Worm (Caenorhabditis elegans) whole organism, L4/young adult: ENCODE results near the gene lnp-1.

Experiments
- W03F9.2 ChIP-seq: fragments of 150-350 bp; optimal IDR thresholded peaks from 2 replicates; lab custom pipeline; 2014; ENCODE audit warnings: missing biosample characterization, missing genetic modification characterization
- dao-5 ChIP-seq: sonication (generic microtip); optimal IDR thresholded peaks from 2 replicates; lab custom pipeline; 2016; ENCODE audit warnings: missing genotype, missing genetic modification characterization, moderate library complexity, missing compliant biosample characterization
- him-1 ChIP-seq: sonication (generic microtip); optimal IDR thresholded peaks from 2 replicates; lab custom pipeline; 2016; ENCODE audit warnings: missing genotype, missing genetic modification reagents, missing genetic modification characterization, missing compliant biosample characterization

- TF ChIP-seq him-1 (no peak), W03F9.2 (tag; lab: Kevin White, UChicago) (no peak), dao-5 (tag; lab: Kevin White, UChicago) (no peak)
Observed at ce11 chrX:4597419-4597818, 8.9 kb downstream of the lnp-1 start.
